Fruit fly (Drosophila melanogaster): ENCODE results near the gene Pburs.

The Pburs gene

dm6 chr2L:14394298-14395064 lies 22.6 kb downstream of the Pburs start (continued):
- TF ChIP-seq prd (optimal IDR thresholded peaks at IDR 0.05) (no peak), prd (GFP tag; IDR thresholded peaks at IDR 0.05) (peak; percentile 31; the same call in 1 of the 3 replicates), CkIIα-i1 (GFP tag; IDR thresholded peaks at IDR 0.05) (no peak), Nf-YA (GFP tag; IDR thresholded peaks at IDR 0.05) (no peak), CG13775 (GFP tag; optimal IDR thresholded peaks at IDR 0.05) (no peak), Doc2 (GFP tag; IDR thresholded peaks at IDR 0.05) (no peak), CG4328 (GFP tag; optimal IDR thresholded peaks at IDR 0.05) (peak; percentile 27), Ptx1 (GFP tag; IDR thresholded peaks at IDR 0.05) (no peak), Asciz (GFP tag; optimal IDR thresholded peaks at IDR 0.05) (peak; percentile 53), CG17568 (GFP tag; optimal IDR thresholded peaks at IDR 0.05) (peak; percentile 23), lola (GFP tag; optimal IDR thresholded peaks at IDR 0.05) (no peak), CG14014 (GFP tag; IDR thresholded peaks at IDR 0.05) (no peak), CG4360 (GFP tag; IDR thresholded peaks at IDR 0.05) (no peak), nom (GFP tag; optimal IDR thresholded peaks at IDR 0.05) (no peak), sens (GFP tag) (peak; percentile 39), MBD-R2 (GFP tag; IDR thresholded peaks at IDR 0.05) (no peak), sisA (GFP tag; IDR thresholded peaks at IDR 0.05) (no peak), Aef1 (GFP tag; IDR thresholded peaks at IDR 0.05) (no peak), Ravus (GFP tag; IDR thresholded peaks at IDR 0.05) (no peak), Eip74EF (GFP tag; optimal IDR thresholded peaks at IDR 0.05) (peak in 1 of 2 experiments; percentile 68), CG8478 (optimal IDR thresholded peaks at IDR 0.05) (no peak), Atf-2 (GFP tag; optimal IDR thresholded peaks at IDR 0.05) (no peak), CG7271 (tag; optimal IDR thresholded peaks at IDR 0.05) (peak; percentile 58), odd (GFP tag; optimal IDR thresholded peaks at IDR 0.05) (peak; percentile 18), Doc3 (GFP tag; IDR thresholded peaks at IDR 0.05; ENCODE audit: partially characterized antibody) (no peak), exex (tag; optimal IDR thresholded peaks at IDR 0.05) (peak; percentile 88), CG10959 (GFP tag; IDR thresholded peaks at IDR 0.05) (no peak), Hr78 (GFP tag; optimal IDR thresholded peaks at IDR 0.05) (no peak), Awh (GFP tag; IDR thresholded peaks at IDR 0.05) (peak; percentile 44; the same call in 1 of the 2 replicates), gro (GFP tag; optimal IDR thresholded peaks at IDR 0.05) (peak; percentile 63), CG9215 (GFP tag; IDR thresholded peaks at IDR 0.05) (no peak), CG43689 (GFP tag; IDR thresholded peaks at IDR 0.05) (no peak), NC2α (GFP tag; optimal IDR thresholded peaks at IDR 0.05) (no peak), CG10274 (GFP tag; optimal IDR thresholded peaks at IDR 0.05) (peak; percentile 0), ato (GFP tag; IDR thresholded peaks at IDR 0.05; ENCODE audit: partially characterized antibody) (no peak), HLHmδ (GFP tag; optimal IDR thresholded peaks at IDR 0.05) (no peak), CG10979 (tag; optimal IDR thresholded peaks at IDR 0.05) (peak; percentile 41), CG6689 (GFP tag; IDR thresholded peaks at IDR 0.05) (0 out of 2 replicates have a peak, but pooled peaks have one; percentile 35), lilli (GFP tag; optimal IDR thresholded peaks at IDR 0.05) (peak; percentile 0), sna (GFP tag; IDR thresholded peaks at IDR 0.05; ENCODE audit: partially characterized antibody) (no peak), salm (tag; optimal IDR thresholded peaks at IDR 0.05) (no peak), CG1647 (GFP tag; optimal IDR thresholded peaks at IDR 0.05) (no peak), crp (GFP tag; optimal IDR thresholded peaks at IDR 0.05) (no peak), Myb (GFP tag; optimal IDR thresholded peaks at IDR 0.05) (no peak), bowl (GFP tag; IDR thresholded peaks at IDR 0.05) (no peak), pita (GFP tag; optimal IDR thresholded peaks at IDR 0.05) (no peak), Chrac-16 (GFP tag; optimal IDR thresholded peaks at IDR 0.05) (no peak), CG7372 (GFP tag; IDR thresholded peaks at IDR 0.05) (no peak), CHES-1-like (GFP tag; optimal IDR thresholded peaks at IDR 0.05) (no peak), bcd (GFP tag; optimal IDR thresholded peaks at IDR 0.05) (no peak)
